Fruit fly (Drosophila melanogaster) whole organism, embryonic: ENCODE measurements around the gene Stat92E.

Source experiments
- Asciz ChIP-seq: fragments of 200-800 bp; sonication (Bioruptor generic); optimal IDR thresholded peaks from 2 replicates; lab custom pipeline; 2017; ENCODE audit warnings: missing biosample characterization, mild to moderate bottlenecking, missing genetic modification characterization, missing genetic modification reagents
- B-H2 ChIP-seq: fragments of 200-800 bp; sonication (Bioruptor generic); optimal IDR thresholded peaks from 2 replicates; lab custom pipeline; 2018; ENCODE audit warnings: missing biosample characterization, mild to moderate bottlenecking, missing genetic modification characterization
- Bdp1 ChIP-seq: fragments of 200-800 bp; sonication (Bioruptor generic); optimal IDR thresholded peaks from 3 replicates; lab custom pipeline; 2016; ENCODE audit warnings: missing biosample characterization, missing genetic modification characterization
- BtbVII ChIP-seq: fragments of 200-800 bp; sonication (Bioruptor generic); optimal IDR thresholded peaks from 3 replicates; lab custom pipeline; 2017; ENCODE audit warnings: missing biosample characterization, mild to moderate bottlenecking, missing genetic modification characterization
- CG10431 ChIP-seq: fragments of 200-800 bp; sonication (Bioruptor generic); optimal IDR thresholded peaks from 3 replicates; lab custom pipeline; 2018; ENCODE audit warnings: missing biosample characterization, mild to moderate bottlenecking, missing genetic modification characterization
- CG10979 ChIP-seq: fragments of 200-800 bp; sonication (Bioruptor generic); optimal IDR thresholded peaks from 2 replicates; lab custom pipeline; 2018; ENCODE audit warnings: missing biosample characterization, mild to moderate bottlenecking, missing genetic modification characterization, moderate library complexity
- CG11398 ChIP-seq: fragments of 200-800 bp; sonication (Bioruptor generic); optimal IDR thresholded peaks from 2 replicates; lab custom pipeline; 2016; ENCODE audit warnings: missing biosample characterization, missing genetic modification characterization
- CG11695 ChIP-seq: fragments of 200-800 bp; sonication (Bioruptor generic); IDR thresholded peaks from 3 replicates; pipeline ENCODE4 v1.3.6; 2022; ENCODE audit warnings: missing biosample characterization, missing genetic modification characterization
- CG12299 ChIP-seq: fragments of 200-800 bp; sonication (Bioruptor generic); optimal IDR thresholded peaks from 2 replicates; lab custom pipeline; 2018; ENCODE audit warnings: missing biosample characterization, mild to moderate bottlenecking, missing genetic modification characterization
- CG13287 ChIP-seq: fragments of 200-800 bp; sonication (Bioruptor generic); IDR thresholded peaks from 2 replicates; pipeline ENCODE4 v1.3.6; 2022; ENCODE audit warnings: missing biosample characterization, missing genetic modification characterization; ENCODE audit not compliant: partially characterized antibody
- CG15601 ChIP-seq: fragments of 200-800 bp; sonication (Bioruptor generic); optimal IDR thresholded peaks from 3 replicates; lab custom pipeline; 2019; ENCODE audit warnings: missing biosample characterization, mild to moderate bottlenecking, missing genetic modification characterization, moderate library complexity
- CG1603 ChIP-seq: fragments of 200-800 bp; sonication (Bioruptor generic); optimal IDR thresholded peaks from 2 replicates; lab custom pipeline; 2019; ENCODE audit warnings: missing biosample characterization, mild to moderate bottlenecking, missing genetic modification characterization, moderate library complexity
- CG2120 ChIP-seq: fragments of 200-800 bp; sonication (Bioruptor generic); optimal IDR thresholded peaks from 3 replicates; lab custom pipeline; 2016; ENCODE audit warnings: missing biosample characterization, missing genetic modification characterization
- CG33557 ChIP-seq: fragments of 200-800 bp; sonication (Bioruptor generic); optimal IDR thresholded peaks from 2 replicates; lab custom pipeline; 2019; ENCODE audit warnings: missing biosample characterization, mild to moderate bottlenecking, missing genetic modification characterization, moderate library complexity
- CG3407 ChIP-seq: fragments of 200-800 bp; sonication (Bioruptor generic); optimal IDR thresholded peaks from 2 replicates; lab custom pipeline; 2018; ENCODE audit warnings: missing biosample characterization, mild to moderate bottlenecking, missing genetic modification characterization
- CG4282 ChIP-seq: fragments of 200-800 bp; sonication (Bioruptor generic); optimal IDR thresholded peaks from 2 replicates; lab custom pipeline; 2016; ENCODE audit warnings: missing biosample characterization, missing genetic modification characterization
- CG4707 ChIP-seq: fragments of 200-800 bp; sonication (Bioruptor generic); optimal IDR thresholded peaks from 2 replicates; lab custom pipeline; 2018; ENCODE audit warnings: missing biosample characterization, mild to moderate bottlenecking, missing genetic modification characterization, moderate library complexity
- CG5245 ChIP-seq: fragments of 200-800 bp; sonication (Bioruptor generic); optimal IDR thresholded peaks from 3 replicates; lab custom pipeline; 2016; ENCODE audit warnings: missing biosample characterization, missing genetic modification characterization
- CG6813 ChIP-seq: fragments of 200-800 bp; sonication (Bioruptor generic); optimal IDR thresholded peaks from 2 replicates; lab custom pipeline; 2017; ENCODE audit warnings: missing biosample characterization, missing genetic modification characterization, mild to moderate bottlenecking, moderate library complexity, missing genetic modification reagents
- CrebB ChIP-seq: fragments of 200-800 bp; sonication (Bioruptor generic); optimal IDR thresholded peaks from 3 replicates; lab custom pipeline; 2018; ENCODE audit warnings: missing biosample characterization, mild to moderate bottlenecking, missing genetic modification characterization
- Dfd ChIP-seq, 2 experiments: fragments of >200 bp; optimal IDR thresholded peaks; 2 replicates each; lab custom pipeline; 2017; ENCODE audit warnings: missing biosample characterization in 2 of 2, missing genetic modification characterization in 2 of 2
- Eip74EF ChIP-seq, 2 experiments: fragments of 200-800 bp in 1 of 2; fragments of >200 bp in 1 of 2; sonication (Bioruptor generic) in 1 of 2; optimal IDR thresholded peaks; 2 replicates each; lab custom pipeline; 2017 to 2019; ENCODE audit warnings: missing biosample characterization in 2 of 2, missing genetic modification characterization in 2 of 2, mild to moderate bottlenecking in 1 of 2, moderate library complexity in 1 of 2
- Ets97D ChIP-seq: fragments of 200-800 bp; sonication (Bioruptor generic); optimal IDR thresholded peaks from 3 replicates; lab custom pipeline; 2016; ENCODE audit warnings: missing biosample characterization, missing genetic modification characterization
- Fer2 ChIP-seq: fragments of 200-800 bp; sonication (Bioruptor generic); optimal IDR thresholded peaks from 2 replicates; lab custom pipeline; 2018; ENCODE audit warnings: missing biosample characterization, mild to moderate bottlenecking, missing genetic modification characterization, moderate library complexity
- H15 ChIP-seq: fragments of 200-800 bp; sonication (Bioruptor generic); IDR thresholded peaks from 3 replicates; pipeline ENCODE4 v1.3.6; 2022; ENCODE audit warnings: missing biosample characterization, missing genetic modification characterization
- Hey ChIP-seq: fragments of 200-800 bp; sonication (Bioruptor generic); optimal IDR thresholded peaks from 3 replicates; lab custom pipeline; 2018; ENCODE audit warnings: missing biosample characterization, mild to moderate bottlenecking, missing genetic modification characterization
- HmgZ ChIP-seq: fragments of 200-800 bp; sonication (Bioruptor generic); optimal IDR thresholded peaks from 2 replicates; lab custom pipeline; 2018; ENCODE audit warnings: missing biosample characterization, mild to moderate bottlenecking, missing genetic modification characterization
- Neu2 ChIP-seq: fragments of 200-800 bp; sonication (Bioruptor generic); optimal IDR thresholded peaks from 3 replicates; lab custom pipeline; 2016; ENCODE audit warnings: missing biosample characterization, missing genetic modification characterization, borderline replicate concordance
- Pdp1 ChIP-seq, 2 experiments: fragments of 200-800 bp; sonication (Bioruptor generic); optimal IDR thresholded peaks; 3 replicates each; lab custom pipeline; 2016; ENCODE audit warnings: missing biosample characterization in 2 of 2, missing genetic modification characterization in 2 of 2, mild to moderate bottlenecking in 1 of 2, moderate library complexity in 1 of 2
- Trl ChIP-seq, 3 experiments: fragments of >200 bp in 2 of 3; fragments of 200-800 bp in 1 of 3; sonication (Bioruptor generic) in 1 of 3; optimal IDR thresholded peaks; 2 replicates in 1 of 3; 3 replicates in 2 of 3; lab custom pipeline; 2016 to 2017; ENCODE audit warnings: missing biosample characterization in 1 of 3, missing genetic modification characterization in 1 of 3
- Vsx1 ChIP-seq: fragments of 200-800 bp; sonication (Bioruptor generic); optimal IDR thresholded peaks from 2 replicates; lab custom pipeline; 2017; ENCODE audit warnings: missing biosample characterization, mild to moderate bottlenecking, missing genetic modification characterization, missing genetic modification reagents
- bbx ChIP-seq: fragments of 200-800 bp; sonication (Bioruptor generic); IDR thresholded peaks from 2 replicates; pipeline ENCODE4 v1.3.6; 2022; ENCODE audit warnings: missing biosample characterization, missing genetic modification characterization; ENCODE audit not compliant: partially characterized antibody
- br ChIP-seq: fragments of >200 bp; optimal IDR thresholded peaks from 2 replicates; lab custom pipeline; 2017
- btn ChIP-seq: fragments of 200-800 bp; sonication (Bioruptor generic); optimal IDR thresholded peaks from 2 replicates; lab custom pipeline; 2016; ENCODE audit warnings: missing biosample characterization, missing genetic modification characterization
- cad ChIP-seq: fragments of >200 bp; optimal IDR thresholded peaks from 2 replicates; lab custom pipeline; 2017; ENCODE audit warnings: missing biosample characterization, missing genetic modification characterization
- disco-r ChIP-seq: fragments of 200-800 bp; sonication (Bioruptor generic); optimal IDR thresholded peaks from 2 replicates; lab custom pipeline; 2016; ENCODE audit warnings: missing biosample characterization, missing genetic modification characterization
- hkb ChIP-seq, 2 experiments: fragments of 200-800 bp in 1 of 2; fragments of >200 bp in 1 of 2; sonication (Bioruptor generic) in 1 of 2; IDR thresholded peaks in 1 of 2; optimal IDR thresholded peaks in 1 of 2; 2 replicates each; pipeline versions ENCODE4 v1.3.6 to Lab custom; 2017 to 2022; ENCODE audit warnings: missing biosample characterization in 1 of 2, missing genetic modification characterization in 1 of 2
- mld ChIP-seq: fragments of 200-800 bp; sonication (Bioruptor generic); IDR thresholded peaks from 3 replicates; pipeline ENCODE4 v1.3.6; 2022; ENCODE audit warnings: missing biosample characterization, missing genetic modification characterization; ENCODE audit not compliant: partially characterized antibody
- nerfin-2 ChIP-seq: fragments of 200-800 bp; sonication (Bioruptor generic); IDR thresholded peaks from 2 replicates; pipeline ENCODE4 v1.3.6; 2022; ENCODE audit warnings: missing biosample characterization, missing genetic modification characterization; ENCODE audit not compliant: partially characterized antibody
- odd ChIP-seq: fragments of 200-800 bp; sonication (Bioruptor generic); optimal IDR thresholded peaks from 2 replicates; lab custom pipeline; 2017; ENCODE audit warnings: missing biosample characterization, mild to moderate bottlenecking, missing genetic modification characterization
- pros ChIP-seq: fragments of 200-800 bp; sonication (Bioruptor generic); optimal IDR thresholded peaks from 3 replicates; lab custom pipeline; 2019; ENCODE audit warnings: missing biosample characterization, mild to moderate bottlenecking, missing genetic modification characterization, moderate library complexity
- salm ChIP-seq: fragments of 200-800 bp; sonication (Bioruptor generic); optimal IDR thresholded peaks from 2 replicates; lab custom pipeline; 2018; ENCODE audit warnings: missing biosample characterization, mild to moderate bottlenecking, missing genetic modification characterization
- sens-2 ChIP-seq: fragments of 200-800 bp; sonication (Bioruptor generic); IDR thresholded peaks from 2 replicates; pipeline ENCODE4 v1.3.6; 2022; ENCODE audit warnings: missing biosample characterization, missing genetic modification characterization
- stc ChIP-seq: fragments of 200-800 bp; sonication (Bioruptor generic); IDR thresholded peaks from 2 replicates; pipeline ENCODE4 v1.3.6; 2022; ENCODE audit warnings: missing biosample characterization, missing genetic modification characterization
- tll ChIP-seq, 2 experiments: fragments of 200-800 bp in 1 of 2; fragments of >200 bp in 1 of 2; sonication (Bioruptor generic) in 1 of 2; optimal IDR thresholded peaks; 2 replicates each; lab custom pipeline; 2017 to 2019; ENCODE audit warnings: missing biosample characterization in 2 of 2, missing genetic modification characterization in 2 of 2, mild to moderate bottlenecking in 1 of 2, moderate library complexity in 1 of 2
- unpg ChIP-seq: fragments of 200-800 bp; sonication (Bioruptor generic); optimal IDR thresholded peaks from 3 replicates; lab custom pipeline; 2018; ENCODE audit warnings: missing biosample characterization, mild to moderate bottlenecking, missing genetic modification characterization, moderate library complexity
- zfh1 ChIP-seq: fragments of 200-800 bp; sonication (Bioruptor generic); IDR thresholded peaks from 3 replicates; pipeline ENCODE4 v1.3.6; 2022; ENCODE audit warnings: missing biosample characterization, missing genetic modification characterization

Gene Stat92E

dm6 chr3R:20555720-20556280 is 3.7 kb upstream of the Stat92E start (continued):
- TF ChIP-seq pros: peak; percentile 50
- TF ChIP-seq CG13287 (GFP tag; lab: Robert Waterston, UW): 0 out of 2 replicates have a peak, but pooled peaks have one; percentile 12
- peak; percentile 73 for TF ChIP-seq CG12299 (tag; lab: Kevin White, UChicago)
- no peak for TF ChIP-seq CG5245 (GFP tag; lab: Kevin White, UChicago)
- TF ChIP-seq Vsx1 (GFP tag; lab: Kevin White, UChicago): peak; percentile 49
- peak; percentile 53 for TF ChIP-seq odd (GFP tag; lab: Kevin White, UChicago)
- TF ChIP-seq disco-r: no peak
- TF ChIP-seq Asciz (GFP tag; lab: Kevin White, UChicago): peak; percentile 1
- no peak for TF ChIP-seq CG2120 (GFP tag; lab: Kevin White, UChicago)
- peak; percentile 17 for TF ChIP-seq unpg
- peak; percentile 75 for TF ChIP-seq B-H2 (GFP tag; lab: Kevin White, UChicago)
- TF ChIP-seq cad (GFP tag; lab: Kevin White, UChicago): no peak
- TF ChIP-seq btn: no peak
- TF ChIP-seq nerfin-2: no peak
- peak; percentile 43 for TF ChIP-seq salm (tag; lab: Kevin White, UChicago)
- TF ChIP-seq CG33557 (GFP tag; lab: Kevin White, UChicago): peak; percentile 75
- TF ChIP-seq Trl (optimal IDR thresholded peaks at IDR 0.05; lab: Kevin White, UChicago): peak; percentile 65 to 76
- no peak for TF ChIP-seq Trl (GFP tag; optimal IDR thresholded peaks at IDR 0.05; lab: Kevin White, UChicago)
- no peak for TF ChIP-seq Dfd (GFP tag; optimal IDR thresholded peaks at IDR 0.05; lab: Kevin White, UChicago)
- no peak for TF ChIP-seq hkb (optimal IDR thresholded peaks at IDR 0.05; lab: Kevin White, UChicago)
- peak; percentile 8 for TF ChIP-seq hkb (GFP tag; IDR thresholded peaks at IDR 0.05; lab: Robert Waterston, UW)
- TF ChIP-seq CG4282 (GFP tag; lab: Kevin White, UChicago): peak; percentile 20
- TF ChIP-seq Ets97D (GFP tag; lab: Kevin White, UChicago): no peak
- no peak for TF ChIP-seq zfh1 (GFP tag; lab: Robert Waterston, UW)
- TF ChIP-seq CG10979 (tag; lab: Kevin White, UChicago): no peak
- TF ChIP-seq mld (GFP tag; lab: Robert Waterston, UW): no peak
- TF ChIP-seq CG10431 (GFP tag; lab: Kevin White, UChicago): peak; percentile 52
- peak; percentile 51 for TF ChIP-seq CG6813 (GFP tag; lab: Kevin White, UChicago)
- peak; percentile 6; the same call in 1 of the 3 replicates for TF ChIP-seq CG11695 (GFP tag; lab: Robert Waterston, UW)
- no peak for TF ChIP-seq sens-2 (GFP tag; lab: Robert Waterston, UW)
- TF ChIP-seq br (lab: Kevin White, UChicago): no peak
- peak; percentile 56 for TF ChIP-seq CG1603 (tag; lab: Kevin White, UChicago)
- peak; percentile 51 for TF ChIP-seq CG3407 (GFP tag; lab: Kevin White, UChicago)
- TF ChIP-seq tll (GFP tag; optimal IDR thresholded peaks at IDR 0.05; lab: Kevin White, UChicago): peak in 1 of 2 experiments; percentile 13
- TF ChIP-seq CG4707: peak; percentile 46
- TF ChIP-seq Eip74EF (GFP tag; optimal IDR thresholded peaks at IDR 0.05; lab: Kevin White, UChicago): peak in 1 of 2 experiments; percentile 30
- TF ChIP-seq H15 (GFP tag; lab: Robert Waterston, UW): 0 out of 3 replicates have a peak, but pooled peaks have one; percentile 4
- peak; percentile 60 for TF ChIP-seq CrebB (tag; lab: Kevin White, UChicago)
- TF ChIP-seq Neu2 (GFP tag; lab: Kevin White, UChicago): no peak
- no peak for TF ChIP-seq Bdp1 (GFP tag; lab: Kevin White, UChicago)
- TF ChIP-seq stc (GFP tag; lab: Robert Waterston, UW): 0 out of 2 replicates have a peak, but pooled peaks have one; percentile 8
- TF ChIP-seq CG11398 (GFP tag; lab: Kevin White, UChicago): no peak
- no peak for TF ChIP-seq BtbVII (GFP tag; lab: Kevin White, UChicago)
- peak; percentile 68 for TF ChIP-seq Hey (tag; lab: Kevin White, UChicago)
- TF ChIP-seq CG15601 (tag; lab: Kevin White, UChicago): peak; percentile 65
- TF ChIP-seq Fer2 (tag; lab: Kevin White, UChicago): peak; percentile 36
- TF ChIP-seq Pdp1 (GFP tag; optimal IDR thresholded peaks at IDR 0.05; lab: Kevin White, UChicago): peak in 1 of 2 experiments; percentile 12
- TF ChIP-seq bbx (GFP tag; lab: Robert Waterston, UW): 0 out of 2 replicates have a peak, but pooled peaks have one; percentile 14
- peak; percentile 48 for TF ChIP-seq HmgZ (tag; lab: Kevin White, UChicago)
